Worm (Caenorhabditis elegans): Measurements from ENCODE around the gene mrps-11.

- TF ChIP-seq egl-27 (tag; optimal IDR thresholded peaks at IDR 0.05) (no peak), nhr-237 (tag; optimal IDR thresholded peaks at IDR 0.05) (no peak), mdl-1 (tag; optimal IDR thresholded peaks at IDR 0.05) (no peak), unc-62 (GFP tag; optimal IDR thresholded peaks at IDR 0.05) (no peak), ama-1 (optimal IDR thresholded peaks at IDR 0.05) (no peak)
These were observed 23.3 kb upstream of the mrps-11 start for ce11 chrV:12517757-12518156.
